Worm (Caenorhabditis elegans) whole organism, mixed stage, embryonic: Measurements from ENCODE around the gene pqn-37.

Experiments
- ceh-43 ChIP-seq: fragments of 200-800 bp; sonication (Bioruptor generic); optimal IDR thresholded peaks from 2 replicates; lab custom pipeline; 2018; ENCODE audit warnings: mild to moderate bottlenecking, missing genetic modification characterization, moderate library complexity, missing compliant biosample characterization
- ces-1 ChIP-seq: fragments of 150-350 bp; optimal IDR thresholded peaks from 2 replicates; lab custom pipeline; 2014; ENCODE audit warnings: missing biosample characterization, missing genetic modification reagents, missing genetic modification characterization
- cnd-1 ChIP-seq: fragments of 200-800 bp; sonication (Bioruptor generic); optimal IDR thresholded peaks from 2 replicates; lab custom pipeline; 2018; ENCODE audit warnings: mild to moderate bottlenecking, missing genetic modification characterization, missing compliant biosample characterization
- drap-1 ChIP-seq: fragments of 200-800 bp; sonication (Bioruptor generic); optimal IDR thresholded peaks from 3 replicates; lab custom pipeline; 2018; ENCODE audit warnings: mild to moderate bottlenecking, missing genetic modification characterization, missing compliant biosample characterization
- elt-1 ChIP-seq: sonication (generic microtip); optimal IDR thresholded peaks from 2 replicates; lab custom pipeline; 2017; ENCODE audit warnings: missing genetic modification characterization, mild to moderate bottlenecking, missing compliant biosample characterization, antibody characterized with exemption, moderate library complexity, borderline replicate concordance; ENCODE audit not compliant: insufficient read depth
- elt-3 ChIP-seq: fragments of 150-350 bp; optimal IDR thresholded peaks from 2 replicates; lab custom pipeline; 2014; ENCODE audit warnings: missing biosample characterization, missing genetic modification characterization
- flh-1 ChIP-seq: fragments of 200-800 bp; sonication (Bioruptor generic); optimal IDR thresholded peaks from 2 replicates; lab custom pipeline; 2018; ENCODE audit warnings: mild to moderate bottlenecking, missing genetic modification characterization, moderate library complexity, missing compliant biosample characterization
- ham-2 ChIP-seq: fragments of 200-800 bp; sonication (Bioruptor generic); optimal IDR thresholded peaks from 2 replicates; lab custom pipeline; 2018; ENCODE audit warnings: mild to moderate bottlenecking, missing genetic modification characterization, missing compliant biosample characterization
- lin-13 ChIP-seq: fragments of 150-350 bp; optimal IDR thresholded peaks from 2 replicates; lab custom pipeline; 2014; ENCODE audit warnings: missing biosample characterization, missing genetic modification characterization
- mab-5 ChIP-seq: fragments of 150-350 bp; optimal IDR thresholded peaks from 2 replicates; lab custom pipeline; 2014; ENCODE audit warnings: missing biosample characterization, missing genetic modification characterization
- mls-2 ChIP-seq: sonication (generic microtip); optimal IDR thresholded peaks from 2 replicates; lab custom pipeline; 2016; ENCODE audit warnings: mild to moderate bottlenecking, missing genetic modification characterization, moderate library complexity, missing compliant biosample characterization
- nhr-12 ChIP-seq: fragments of 150-350 bp; optimal IDR thresholded peaks from 2 replicates; lab custom pipeline; 2014; ENCODE audit warnings: missing biosample characterization, missing genetic modification characterization
- nhr-2 ChIP-seq: fragments of 150-350 bp; optimal IDR thresholded peaks from 2 replicates; lab custom pipeline; 2014; ENCODE audit warnings: missing biosample characterization, missing genetic modification characterization
- nhr-237 ChIP-seq: fragments of 150-350 bp; optimal IDR thresholded peaks from 2 replicates; lab custom pipeline; 2014; ENCODE audit warnings: missing biosample characterization, missing genetic modification characterization
- nhr-76 ChIP-seq: sonication (generic microtip); optimal IDR thresholded peaks from 2 replicates; lab custom pipeline; 2017; ENCODE audit warnings: missing biosample characterization, missing genetic modification characterization
- sem-2 ChIP-seq: fragments of 200-800 bp; sonication (Bioruptor generic); optimal IDR thresholded peaks from 2 replicates; lab custom pipeline; 2018; ENCODE audit warnings: mild to moderate bottlenecking, missing genetic modification characterization, missing compliant biosample characterization
- tbx-8 ChIP-seq: fragments of 200-800 bp; sonication (Bioruptor generic); optimal IDR thresholded peaks from 2 replicates; lab custom pipeline; 2018; ENCODE audit warnings: mild to moderate bottlenecking, missing genetic modification characterization, moderate library complexity, missing compliant biosample characterization
- unc-120 ChIP-seq: sonication (generic microtip); optimal IDR thresholded peaks from 2 replicates; lab custom pipeline; 2017; ENCODE audit warnings: missing genetic modification characterization, missing compliant biosample characterization; ENCODE audit not compliant: poor library complexity, severe bottlenecking
- unc-39 ChIP-seq: fragments of 150-350 bp; optimal IDR thresholded peaks from 2 replicates; lab custom pipeline; 2014; ENCODE audit warnings: missing biosample characterization, missing genetic modification characterization
- unc-62 ChIP-seq: fragments of 150-350 bp; optimal IDR thresholded peaks from 2 replicates; lab custom pipeline; 2014; ENCODE audit warnings: missing biosample characterization, missing genetic modification reagents, missing genetic modification characterization
- zip-8 ChIP-seq: fragments of 150-350 bp; optimal IDR thresholded peaks from 2 replicates; lab custom pipeline; 2014; ENCODE audit warnings: missing biosample characterization, missing genetic modification characterization

Gene pqn-37

ce11 chrX:3209523-3209922 is 40.8 kb downstream of the pqn-37 start, which contains the start of gene F28B4.4:
TSS of gene F28B4.4 (minus strand) at chrX:3209623.
- TF ChIP-seq mls-2 (tag; lab: Kevin White, UChicago): no peak
- no peak for TF ChIP-seq tbx-8 (GFP tag; lab: Kevin White, UChicago)
- TF ChIP-seq ceh-43: no peak
- TF ChIP-seq cnd-1 (tag; lab: Kevin White, UChicago): no peak
- no peak for TF ChIP-seq mab-5
- TF ChIP-seq sem-2 (GFP tag; lab: Kevin White, UChicago): no peak
- TF ChIP-seq drap-1: no peak
- no peak for TF ChIP-seq zip-8 (tag; lab: Kevin White, UChicago)
- no peak for TF ChIP-seq unc-39 (tag; lab: Kevin White, UChicago)
- no peak for TF ChIP-seq nhr-76 (tag; lab: Kevin White, UChicago)
- TF ChIP-seq nhr-2 (tag; lab: Kevin White, UChicago): no peak
- TF ChIP-seq flh-1 (GFP tag; lab: Kevin White, UChicago): no peak
- no peak for TF ChIP-seq ham-2 (GFP tag; lab: Kevin White, UChicago)
- no peak for TF ChIP-seq nhr-237
- no peak for TF ChIP-seq ces-1 (GFP tag; lab: Kevin White, UChicago)

DNA sequence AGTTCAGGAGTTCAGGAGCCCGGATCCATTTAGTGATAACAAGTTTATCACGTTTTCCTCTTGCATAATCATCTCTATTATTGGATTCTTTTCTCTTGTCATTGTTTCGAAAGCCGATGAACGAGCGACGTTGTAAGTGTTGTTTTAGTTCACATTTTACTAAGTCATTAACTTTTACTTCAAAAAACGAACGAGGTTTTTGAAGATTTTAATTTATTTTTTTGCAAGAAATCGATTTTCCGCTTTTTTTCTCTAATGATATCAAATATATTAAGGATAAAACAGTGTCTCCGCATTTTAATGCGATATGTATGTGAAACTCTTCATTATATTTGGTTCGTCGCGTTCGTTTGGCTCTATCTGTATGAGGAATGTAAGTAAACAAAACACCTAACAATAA is 45.6 kb downstream of the pqn-37 start, which contains the start of gene F28B4.1:
TSS of gene F28B4.1 (plus strand) at position 301 of the 400 bp plus-strand sequence.
- TF ChIP-seq nhr-2 (tag; lab: Kevin White, UChicago) (no peak), elt-3 (no peak), sem-2 (GFP tag; lab: Kevin White, UChicago) (no peak), unc-120 (tag; lab: Kevin White, UChicago) (no peak)
- TF ChIP-seq, all 35 proteins: peak for 0

- TF ChIP-seq nhr-12 (tag; lab: Kevin White, UChicago) (no peak), ceh-43 (no peak), unc-62 (no peak), ces-1 (GFP tag; lab: Kevin White, UChicago) (peak; percentile 86), tbx-8 (GFP tag; lab: Kevin White, UChicago) (no peak), unc-39 (tag; lab: Kevin White, UChicago) (no peak)
Measured at ce11 chrX:3202350-3202749, 48.0 kb downstream of the pqn-37 start.

DNA sequence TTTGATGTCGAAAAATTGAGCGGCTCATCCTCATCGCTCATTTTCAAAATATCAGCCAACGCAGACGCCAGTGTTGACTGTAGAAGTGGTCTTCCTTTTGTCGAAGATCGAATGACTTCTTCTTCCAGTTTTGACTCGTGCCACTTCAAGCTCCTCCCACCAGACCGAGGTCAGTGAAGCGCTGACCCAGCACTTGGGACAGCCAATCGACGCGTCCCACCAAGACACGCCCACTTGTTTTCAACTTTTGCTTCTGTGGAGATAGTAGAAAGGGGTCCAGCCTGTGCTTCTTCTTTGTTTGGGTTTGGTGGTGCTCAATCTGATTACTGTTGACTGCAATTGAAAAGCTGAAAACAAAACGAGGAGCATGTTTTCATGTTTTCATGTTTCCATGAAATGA is 51.1 kb downstream of the pqn-37 start, which contains the start of gene fax-1:
TSS of gene fax-1 (minus strand) at position 101 of the 400 bp plus-strand sequence.
- TF ChIP-seq nhr-2 (tag; lab: Kevin White, UChicago) (no peak), unc-62 (no peak), mls-2 (tag; lab: Kevin White, UChicago) (no peak), drap-1 (no peak), ces-1 (GFP tag; lab: Kevin White, UChicago) (peak; percentile 18), lin-13 (no peak)

DNA sequence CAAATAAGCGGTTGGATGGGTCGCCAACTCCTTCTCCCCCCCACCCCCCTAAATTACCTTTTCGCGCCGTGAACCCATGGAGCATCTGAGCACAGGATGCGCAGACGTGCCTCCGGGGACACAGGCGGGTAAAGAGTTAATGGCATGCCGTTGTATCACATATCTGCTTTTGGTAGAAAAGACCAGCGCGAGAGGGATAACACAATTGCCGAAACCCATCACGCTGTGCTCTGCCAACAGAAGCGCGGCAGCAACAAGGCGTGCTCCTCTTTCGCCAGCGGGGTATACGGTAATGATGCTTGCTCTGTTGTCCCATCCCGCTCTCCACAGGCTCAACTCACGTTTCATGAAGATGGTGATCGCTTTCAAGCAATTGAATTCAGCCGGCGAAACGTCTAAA is 53.0 kb downstream of the pqn-37 start:
- TF ChIP-seq elt-1 (tag; lab: Kevin White, UChicago) (no peak), nhr-12 (tag; lab: Kevin White, UChicago) (no peak), ces-1 (GFP tag; lab: Kevin White, UChicago) (peak; percentile 58), unc-62 (no peak), sem-2 (GFP tag; lab: Kevin White, UChicago) (no peak)
- TF ChIP-seq, all 35 proteins: peak for 1
